Worm (Caenorhabditis elegans) whole organism, L4 larva: ENCODE data around the gene T26H5.8.

Experiments
- D1046.2 ChIP-seq: fragments of 200-800 bp; sonication (Bioruptor generic); IDR thresholded peaks from 2 replicates; pipeline ENCODE4 v1.3.6; 2022; ENCODE audit warnings: missing genetic modification characterization, missing compliant biosample characterization
- F49E8.2 ChIP-seq: sonication (generic microtip); optimal IDR thresholded peaks from 2 replicates; lab custom pipeline; 2016; ENCODE audit warnings: missing compliant biosample characterization, mild to moderate bottlenecking, missing genetic modification characterization, borderline replicate concordance
- T20F7.1 ChIP-seq: fragments of 200-800 bp; sonication (Bioruptor generic); optimal IDR thresholded peaks from 2 replicates; lab custom pipeline; 2018; ENCODE audit warnings: mild to moderate bottlenecking, missing genetic modification characterization, missing compliant biosample characterization
- Y105C5A.15 ChIP-seq: fragments of 200-800 bp; sonication (Bioruptor generic); IDR thresholded peaks from 2 replicates; pipeline ENCODE4 v1.3.6; 2022; ENCODE audit warnings: missing genetic modification characterization, missing compliant biosample characterization
- Y5F2A.4 ChIP-seq: fragments of 200-800 bp; sonication (Bioruptor generic); optimal IDR thresholded peaks from 2 replicates; lab custom pipeline; 2018; ENCODE audit warnings: mild to moderate bottlenecking, missing genetic modification characterization, missing compliant biosample characterization
- ZK337.2 ChIP-seq: fragments of 200-800 bp; sonication (Bioruptor generic); IDR thresholded peaks from 2 replicates; pipeline ENCODE4 v1.3.6; 2022; ENCODE audit warnings: missing genetic modification reagents, missing genetic modification characterization, missing compliant biosample characterization
- aha-1 ChIP-seq: fragments of 150-350 bp; peaks from one replicate; lab custom pipeline; 2014; ENCODE audit warnings: missing biosample characterization, missing genetic modification characterization
- aly-2 ChIP-seq: sonication (generic microtip); optimal IDR thresholded peaks from 2 replicates; lab custom pipeline; 2018; ENCODE audit warnings: missing biosample characterization, missing genetic modification characterization
- ama-1 ChIP-seq: fragments of 150-350 bp; optimal IDR thresholded peaks from 2 replicates; lab custom pipeline; 2014; ENCODE audit warnings: inconsistent platforms, mixed read lengths
- ceh-28 ChIP-seq: fragments of 150-350 bp; optimal IDR thresholded peaks from 2 replicates; lab custom pipeline; 2014; ENCODE audit warnings: missing biosample characterization, missing genetic modification reagents, missing genetic modification characterization
- ceh-32 ChIP-seq: sonication (generic microtip); optimal IDR thresholded peaks from 2 replicates; lab custom pipeline; 2016; ENCODE audit warnings: mild to moderate bottlenecking, missing genetic modification characterization, missing compliant biosample characterization; ENCODE audit not compliant: poor library complexity
- ceh-62 ChIP-seq: sonication (generic microtip); optimal IDR thresholded peaks from 2 replicates; lab custom pipeline; 2017; ENCODE audit warnings: missing biosample characterization, missing genetic modification characterization
- ctbp-1 ChIP-seq: fragments of 200-800 bp; sonication (Bioruptor generic); IDR thresholded peaks from 2 replicates; pipeline ENCODE4 v1.3.6; 2022; ENCODE audit warnings: missing genetic modification reagents, missing genetic modification characterization, missing compliant biosample characterization
- daf-12 ChIP-seq: fragments of 150-350 bp; optimal IDR thresholded peaks from 2 replicates; lab custom pipeline; 2014; ENCODE audit warnings: missing biosample characterization, missing genetic modification reagents, missing genetic modification characterization
- daf-16 ChIP-seq, 3 experiments: sonication (generic microtip); optimal IDR thresholded peaks; 2 replicates each; lab custom pipeline; 2016 to 2017; ENCODE audit warnings: missing genetic modification characterization in 3 of 3, missing genetic modification reagents in 3 of 3, mild to moderate bottlenecking in 2 of 3, missing compliant biosample characterization in 2 of 3, missing biosample characterization in 1 of 3, moderate library complexity in 1 of 3
- daf-19 ChIP-seq: fragments of 200-800 bp; sonication (Bioruptor generic); conservative IDR thresholded peaks from 2 replicates; pipeline ENCODE4 v1.3.6; 2022; ENCODE audit warnings: missing genetic modification characterization, missing compliant biosample characterization
- dmd-6 ChIP-seq: fragments of 200-800 bp; sonication (Bioruptor generic); IDR thresholded peaks from 2 replicates; pipeline ENCODE4 v1.3.6; 2022; ENCODE audit warnings: missing genetic modification reagents, missing genetic modification characterization, missing compliant biosample characterization
- egl-43 ChIP-seq: fragments of 200-800 bp; sonication (Bioruptor generic); IDR thresholded peaks from 2 replicates; pipeline ENCODE4 v1.3.6; 2022; ENCODE audit warnings: missing genetic modification reagents, missing genetic modification characterization, missing compliant biosample characterization
- hif-1 ChIP-seq, 2 experiments: sonication (generic microtip); optimal IDR thresholded peaks; 2 replicates each; lab custom pipeline; 2016 to 2017; ENCODE audit warnings: missing compliant biosample characterization in 2 of 2, missing genetic modification characterization in 2 of 2, missing genetic modification reagents in 2 of 2, missing genotype in 2 of 2, mild to moderate bottlenecking in 1 of 2
- hlh-11 ChIP-seq: fragments of 200-800 bp; sonication (Bioruptor generic); optimal IDR thresholded peaks from 2 replicates; lab custom pipeline; 2018; ENCODE audit warnings: mild to moderate bottlenecking, missing genetic modification characterization, missing compliant biosample characterization
- lin-39 ChIP-seq: fragments of 150-350 bp; optimal IDR thresholded peaks from 2 replicates; lab custom pipeline; 2014; ENCODE audit warnings: missing biosample characterization, missing genetic modification reagents, missing genetic modification characterization
- madf-9 ChIP-seq: fragments of 200-800 bp; sonication (Bioruptor generic); conservative IDR thresholded peaks from 2 replicates; pipeline ENCODE4 v1.3.6; 2022; ENCODE audit warnings: missing genetic modification reagents, missing genetic modification characterization, missing compliant biosample characterization
- mdl-1 ChIP-seq, 2 experiments: fragments of 150-350 bp in 1 of 2; sonication (generic microtip) in 1 of 2; optimal IDR thresholded peaks; 2 replicates each; lab custom pipeline; 2014 to 2017; ENCODE audit warnings: missing biosample characterization in 2 of 2, missing genetic modification characterization in 2 of 2
- mdt-29 ChIP-seq: fragments of 200-800 bp; sonication (Bioruptor generic); IDR thresholded peaks from 2 replicates; pipeline ENCODE4 v1.3.6; 2022; ENCODE audit warnings: missing genetic modification reagents, missing genetic modification characterization, missing compliant biosample characterization
- mes-2 ChIP-seq: sonication (generic microtip); optimal IDR thresholded peaks from 2 replicates; lab custom pipeline; 2016; ENCODE audit warnings: missing genotype, mild to moderate bottlenecking, missing genetic modification characterization, missing compliant biosample characterization; ENCODE audit not compliant: poor library complexity, severe bottlenecking
- nhr-102 ChIP-seq: sonication (generic microtip); optimal IDR thresholded peaks from 2 replicates; lab custom pipeline; 2016; ENCODE audit warnings: mild to moderate bottlenecking, missing genetic modification characterization, moderate library complexity, missing compliant biosample characterization
- nhr-28 ChIP-seq: fragments of 150-350 bp; optimal IDR thresholded peaks from 2 replicates; lab custom pipeline; 2014; ENCODE audit warnings: missing biosample characterization, missing genetic modification characterization
- nhr-6 ChIP-seq: fragments of 150-350 bp; optimal IDR thresholded peaks from 2 replicates; lab custom pipeline; 2014; ENCODE audit warnings: missing biosample characterization, missing genetic modification characterization
- nhr-76 ChIP-seq: fragments of 150-350 bp; optimal IDR thresholded peaks from 2 replicates; lab custom pipeline; 2014; ENCODE audit warnings: missing biosample characterization, missing genetic modification characterization
- pha-4 ChIP-seq, 2 experiments: fragments of 150-350 bp in 1 of 2; fragments of 200-800 bp in 1 of 2; sonication (Bioruptor generic) in 1 of 2; IDR thresholded peaks in 1 of 2; optimal IDR thresholded peaks in 1 of 2; 2 replicates each; pipeline versions ENCODE4 v1.3.6 to Lab custom; 2014 to 2022; ENCODE audit warnings: missing genetic modification characterization in 2 of 2, missing genetic modification reagents in 2 of 2, missing biosample characterization in 1 of 2, missing compliant biosample characterization in 1 of 2
- pqm-1 ChIP-seq: sonication (generic microtip); optimal IDR thresholded peaks from 2 replicates; lab custom pipeline; 2017; ENCODE audit warnings: missing biosample characterization, missing genetic modification characterization
- saeg-2 ChIP-seq: fragments of 200-800 bp; sonication (Bioruptor generic); IDR thresholded peaks from 2 replicates; pipeline ENCODE4 v1.3.6; 2022; ENCODE audit warnings: missing genetic modification reagents, missing genetic modification characterization, missing compliant biosample characterization
- spr-1 ChIP-seq: sonication (generic microtip); optimal IDR thresholded peaks from 2 replicates; lab custom pipeline; 2016; ENCODE audit warnings: mild to moderate bottlenecking, missing genetic modification characterization, missing compliant biosample characterization
- spr-3 ChIP-seq: fragments of 200-800 bp; sonication (Bioruptor generic); optimal IDR thresholded peaks from 2 replicates; lab custom pipeline; 2018; ENCODE audit warnings: mild to moderate bottlenecking, missing genetic modification characterization, missing compliant biosample characterization
- unc-62 ChIP-seq, 3 experiments: fragments of 150-350 bp in 1 of 3; sonication (generic microtip); optimal IDR thresholded peaks in 2 of 3; peaks in 1 of 3; 1 replicate in 1 of 3; 2 replicates in 2 of 3; lab custom pipeline; 2014 to 2017; ENCODE audit warnings: missing biosample characterization in 3 of 3, missing genetic modification characterization in 3 of 3, missing genetic modification reagents in 3 of 3, missing genotype in 1 of 3
- vab-7 ChIP-seq: fragments of 200-800 bp; sonication (Bioruptor generic); IDR thresholded peaks from 2 replicates; pipeline ENCODE4 v1.3.6; 2022; ENCODE audit warnings: missing genetic modification reagents, missing genetic modification characterization, missing compliant biosample characterization
- zag-1 ChIP-seq: fragments of 150-350 bp; optimal IDR thresholded peaks from 2 replicates; lab custom pipeline; 2014; ENCODE audit warnings: missing biosample characterization, missing genetic modification characterization
- zip-2 ChIP-seq: fragments of 150-350 bp; optimal IDR thresholded peaks from 2 replicates; lab custom pipeline; 2014; ENCODE audit warnings: missing biosample characterization, missing genetic modification characterization

Gene T26H5.8

DNA sequence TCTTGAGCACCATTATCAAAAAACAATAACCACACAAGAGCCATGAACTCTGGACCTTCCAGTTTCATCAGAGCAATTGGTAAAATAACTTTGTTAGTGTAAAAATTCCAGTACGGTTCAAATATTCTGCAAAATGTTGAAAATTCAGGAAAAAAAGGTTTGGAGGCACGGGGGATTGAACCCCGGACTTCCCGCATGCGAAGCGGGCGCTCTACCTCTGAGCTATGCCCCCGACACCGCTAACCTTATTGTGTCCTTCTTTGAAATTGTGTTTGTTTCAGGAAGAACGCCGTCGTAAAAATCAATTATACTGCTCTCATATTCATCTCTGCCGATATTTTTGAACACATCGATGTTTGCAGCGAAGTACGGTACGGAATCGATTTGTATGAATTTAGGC is 47.3 kb upstream of the T26H5.8 start (continued):
- TF ChIP-seq dmd-6 (GFP tag; lab: Robert Waterston, UW), result no peak
- TF ChIP-seq D1046.2 (GFP tag; lab: Robert Waterston, UW), result no peak
- no peak for TF ChIP-seq aly-2 (tag; lab: Kevin White, UChicago)
- no peak for TF ChIP-seq nhr-6 (tag; lab: Kevin White, UChicago)
- no peak for TF ChIP-seq ZK337.2 (GFP tag; lab: Robert Waterston, UW)
- no peak for TF ChIP-seq zag-1 (tag; lab: Kevin White, UChicago)
- peak; percentile 14 for TF ChIP-seq aha-1 (tag; lab: Kevin White, UChicago)
- TF ChIP-seq unc-62 (GFP tag; optimal IDR thresholded peaks at IDR 0.05 in 1 of 2; lab: Kevin White, UChicago), result no peak
- TF ChIP-seq unc-62 (tag; optimal IDR thresholded peaks at IDR 0.05; lab: Kevin White, UChicago), result no peak
- no peak for TF ChIP-seq spr-3 (GFP tag; lab: Kevin White, UChicago)
- TF ChIP-seq mdt-29, result no peak
- no peak for TF ChIP-seq ceh-62
- no peak for TF ChIP-seq F49E8.2 (tag; lab: Kevin White, UChicago)
- TF ChIP-seq nhr-76 (tag; lab: Kevin White, UChicago), result no peak
- no peak for TF ChIP-seq ctbp-1 (GFP tag; lab: Robert Waterston, UW)
- TF ChIP-seq, all 104 proteins: peak for 20

DNA sequence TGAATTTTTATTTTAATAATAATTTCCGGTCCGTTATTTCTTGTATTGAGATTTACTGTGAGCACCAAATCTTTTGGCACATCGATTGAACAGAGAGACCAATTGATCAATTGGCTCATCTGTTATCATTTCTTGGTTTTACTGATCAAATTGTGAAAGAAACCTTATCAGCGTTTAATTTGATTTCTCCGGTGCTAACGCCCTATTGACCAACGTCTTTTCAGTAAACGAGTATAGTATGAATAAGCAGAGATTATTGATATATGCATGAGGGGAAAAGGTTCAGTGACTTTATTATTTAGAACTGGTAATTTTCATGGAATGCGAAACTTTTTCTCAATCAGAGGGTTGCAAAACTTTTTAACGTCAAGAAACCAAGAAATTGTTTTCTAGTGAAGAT is 46.6 kb upstream of the T26H5.8 start:
- TF ChIP-seq vab-7 (GFP tag; lab: Robert Waterston, UW), result no peak
- TF ChIP-seq Y5F2A.4, result no peak
- TF ChIP-seq dmd-6 (GFP tag; lab: Robert Waterston, UW), result peak; percentile 32
- peak; percentile 11 for TF ChIP-seq mes-2
- no peak for TF ChIP-seq daf-12 (tag; lab: Kevin White, UChicago)
- peak; percentile 34 for TF ChIP-seq pqm-1 (tag; lab: Kevin White, UChicago)
- TF ChIP-seq madf-9 (GFP tag; lab: Robert Waterston, UW), result no peak
- TF ChIP-seq daf-16 (GFP tag; optimal IDR thresholded peaks at IDR 0.05; lab: Kevin White, UChicago), result no peak
- peak; percentile 90 for TF ChIP-seq daf-16 (tag; optimal IDR thresholded peaks at IDR 0.05; lab: Kevin White, UChicago)
- TF ChIP-seq mdl-1 (tag; optimal IDR thresholded peaks at IDR 0.05; lab: Kevin White, UChicago), result no peak
- TF ChIP-seq egl-43 (GFP tag; lab: Robert Waterston, UW), result no peak

DNA sequence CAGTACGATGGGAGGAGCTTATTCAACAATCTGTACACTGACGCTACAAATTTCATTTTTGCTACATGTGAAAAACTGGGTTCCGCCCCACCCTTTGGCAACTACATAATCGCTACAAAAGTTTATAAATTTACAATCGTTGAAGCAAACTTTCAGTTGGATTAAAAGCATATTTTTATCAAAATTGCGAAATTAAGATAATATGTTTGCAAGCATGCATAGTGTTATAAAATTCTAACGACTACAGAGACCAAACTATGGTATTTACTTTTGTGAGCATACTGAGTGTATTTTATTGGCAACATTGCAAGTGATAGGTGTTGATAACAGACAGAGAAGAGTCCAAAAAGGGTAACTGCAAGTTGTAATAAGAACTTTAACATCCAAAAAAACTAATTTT is 46.1 kb upstream of the T26H5.8 start, which contains the start of gene C06B8.2:
TSS of gene C06B8.2 (minus strand) at position 153 of the 400 bp plus-strand sequence.
- peak; percentile 45 for TF ChIP-seq pqm-1 (tag; lab: Kevin White, UChicago)
- TF ChIP-seq T20F7.1, result no peak
- no peak for TF ChIP-seq daf-16 (GFP tag; optimal IDR thresholded peaks at IDR 0.05; lab: Kevin White, UChicago)
- TF ChIP-seq daf-16 (tag; optimal IDR thresholded peaks at IDR 0.05; lab: Kevin White, UChicago), result no peak
- no peak for TF ChIP-seq pha-4 (GFP tag; IDR thresholded peaks at IDR 0.05; lab: Robert Waterston, UW)
- no peak for TF ChIP-seq pha-4 (tag; optimal IDR thresholded peaks at IDR 0.05; lab: Kevin White, UChicago)
- no peak for TF ChIP-seq ceh-28 (tag; lab: Kevin White, UChicago)
- no peak for TF ChIP-seq zip-2 (tag; lab: Kevin White, UChicago)
- no peak for TF ChIP-seq hlh-11 (tag; lab: Kevin White, UChicago)
- TF ChIP-seq hif-1 (tag; optimal IDR thresholded peaks at IDR 0.05; lab: Kevin White, UChicago), result no peak
- peak; percentile 88 for TF ChIP-seq nhr-28 (tag; lab: Kevin White, UChicago)
- TF ChIP-seq ctbp-1 (GFP tag; lab: Robert Waterston, UW), result no peak
- TF ChIP-seq saeg-2 (GFP tag; lab: Robert Waterston, UW), result no peak

DNA sequence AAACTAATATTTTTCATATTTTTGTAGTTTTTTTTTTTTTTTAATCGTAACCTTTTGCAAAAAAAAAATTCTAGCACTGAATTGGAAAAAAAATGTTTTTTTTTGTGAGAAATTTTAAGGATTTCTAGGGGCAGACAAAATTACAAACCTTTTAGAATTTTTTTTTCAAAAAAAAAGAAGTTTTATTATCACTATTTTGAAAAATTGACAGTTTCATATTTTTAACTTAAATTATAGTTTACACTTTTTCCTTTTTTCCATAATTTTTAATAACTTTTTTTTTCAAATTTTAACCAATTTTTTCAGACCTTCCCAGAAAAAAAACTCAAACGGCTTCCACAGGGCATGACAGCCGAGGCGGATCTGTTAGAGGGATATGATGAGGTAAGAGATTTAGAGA is 38.5 kb upstream of the T26H5.8 start, which contains the start of gene dpf-1:
TSS of gene dpf-1 (plus strand) at position 301 of the 400 bp plus-strand sequence.
- TF ChIP-seq nhr-102 (tag; lab: Kevin White, UChicago) (no peak), ctbp-1 (GFP tag; lab: Robert Waterston, UW) (no peak), spr-1 (tag; lab: Kevin White, UChicago) (no peak), madf-9 (GFP tag; lab: Robert Waterston, UW) (no peak), lin-39 (tag; lab: Kevin White, UChicago) (no peak), Y105C5A.15 (GFP tag; lab: Robert Waterston, UW) (no peak), aha-1 (tag; lab: Kevin White, UChicago) (no peak), ama-1 (no peak), ceh-32 (tag; lab: Kevin White, UChicago) (no peak), daf-19 (GFP tag; lab: Robert Waterston, UW) (no peak)
- TF ChIP-seq, all 104 proteins: peak for 0
